Worm (Caenorhabditis elegans): ENCODE data around the gene atgp-2.

- no peak for TF ChIP-seq snpc-4 (tag; optimal IDR thresholded peaks at IDR 0.05)
- TF ChIP-seq mep-1 (tag; optimal IDR thresholded peaks at IDR 0.05): no peak
- no peak for TF ChIP-seq skn-1 (tag; optimal IDR thresholded peaks at IDR 0.05)
- TF ChIP-seq blmp-1 (tag; optimal IDR thresholded peaks at IDR 0.05): no peak
- TF ChIP-seq nhr-11 (tag; optimal IDR thresholded peaks at IDR 0.05): no peak
- TF ChIP-seq nhr-12 (tag; optimal IDR thresholded peaks at IDR 0.05): no peak
- TF ChIP-seq ces-1 (GFP tag; optimal IDR thresholded peaks at IDR 0.05): no peak
- TF ChIP-seq hlh-4 (tag; optimal IDR thresholded peaks at IDR 0.05): no peak
- TF ChIP-seq nhr-76 (tag; optimal IDR thresholded peaks at IDR 0.05): no peak
- TF ChIP-seq mef-2 (tag; optimal IDR thresholded peaks at IDR 0.05): no peak
- no peak for TF ChIP-seq unc-30 (tag; optimal IDR thresholded peaks at IDR 0.05)
These were observed 7.1 kb downstream of the atgp-2 start, which contains the start of gene sre-13 for ce11 chrII:14636737-14637136.
